Fruit fly (Drosophila melanogaster) whole organism, embryonic: ENCODE data around the gene Ppi1.

Experiments
- Atf6 ChIP-seq: fragments of 200-800 bp; sonication (Bioruptor generic); IDR thresholded peaks from 2 replicates; pipeline ENCODE4 v1.3.6; 2022; ENCODE audit warnings: missing biosample characterization, missing genetic modification characterization
- C15 ChIP-seq: fragments of 200-800 bp; sonication (Bioruptor generic); IDR thresholded peaks from 3 replicates; pipeline ENCODE4 v1.3.6; 2022; ENCODE audit warnings: missing biosample characterization, missing genetic modification characterization
- CG11560 ChIP-seq: fragments of 200-800 bp; sonication (Bioruptor generic); IDR thresholded peaks from 3 replicates; pipeline ENCODE4 v1.3.6; 2022; ENCODE audit warnings: missing biosample characterization, missing genetic modification characterization
- CG12071 ChIP-seq: fragments of 200-800 bp; sonication (Bioruptor generic); optimal IDR thresholded peaks from 3 replicates; lab custom pipeline; 2018; ENCODE audit warnings: missing biosample characterization, mild to moderate bottlenecking, missing genetic modification characterization
- CG12299 ChIP-seq: fragments of 200-800 bp; sonication (Bioruptor generic); optimal IDR thresholded peaks from 2 replicates; lab custom pipeline; 2018; ENCODE audit warnings: missing biosample characterization, mild to moderate bottlenecking, missing genetic modification characterization
- CG16815 ChIP-seq: fragments of 200-800 bp; sonication (Bioruptor generic); optimal IDR thresholded peaks from 3 replicates; lab custom pipeline; 2017; ENCODE audit warnings: missing biosample characterization, mild to moderate bottlenecking, missing genetic modification characterization
- CG18011 ChIP-seq: fragments of 200-800 bp; sonication (Bioruptor generic); optimal IDR thresholded peaks from 2 replicates; lab custom pipeline; 2017; ENCODE audit warnings: missing biosample characterization, missing genetic modification characterization, mild to moderate bottlenecking, moderate library complexity, missing genotype
- CG31441 ChIP-seq: fragments of 200-800 bp; sonication (Bioruptor generic); IDR thresholded peaks from 2 replicates; pipeline ENCODE4 v1.3.6; 2022; ENCODE audit warnings: missing biosample characterization, missing genetic modification characterization
- CG32532 ChIP-seq: fragments of 200-800 bp; sonication (Bioruptor generic); IDR thresholded peaks from 2 replicates; pipeline ENCODE4 v1.3.6; 2022; ENCODE audit warnings: missing biosample characterization, missing genetic modification characterization
- CG42726 ChIP-seq: fragments of 200-800 bp; sonication (Bioruptor generic); IDR thresholded peaks from 2 replicates; pipeline ENCODE4 v1.3.6; 2022; ENCODE audit warnings: missing biosample characterization, missing genetic modification characterization; ENCODE audit not compliant: partially characterized antibody
- CG5953 ChIP-seq: fragments of 200-800 bp; sonication (Bioruptor generic); IDR thresholded peaks from 2 replicates; pipeline ENCODE4 v1.3.6; 2022; ENCODE audit warnings: missing biosample characterization, missing genetic modification characterization
- CG9932 ChIP-seq: fragments of 200-800 bp; sonication (Bioruptor generic); IDR thresholded peaks from 2 replicates; pipeline ENCODE4 v1.3.6; 2022; ENCODE audit warnings: missing biosample characterization, missing genetic modification characterization
- Dad ChIP-seq: fragments of 200-800 bp; sonication (Bioruptor generic); optimal IDR thresholded peaks from 3 replicates; lab custom pipeline; 2016; ENCODE audit warnings: missing biosample characterization, missing genetic modification characterization
- Dek ChIP-seq: fragments of 200-800 bp; sonication (Bioruptor generic); optimal IDR thresholded peaks from 3 replicates; lab custom pipeline; 2019; ENCODE audit warnings: missing biosample characterization, mild to moderate bottlenecking, missing genetic modification characterization, moderate library complexity
- Dip2 ChIP-seq: fragments of 200-800 bp; sonication (Bioruptor generic); IDR thresholded peaks from 2 replicates; pipeline ENCODE4 v1.3.6; 2022; ENCODE audit warnings: missing biosample characterization, missing genetic modification characterization
- HmgZ ChIP-seq: fragments of 200-800 bp; sonication (Bioruptor generic); optimal IDR thresholded peaks from 2 replicates; lab custom pipeline; 2018; ENCODE audit warnings: missing biosample characterization, mild to moderate bottlenecking, missing genetic modification characterization
- MBD-R2 ChIP-seq: fragments of 200-800 bp; sonication (Bioruptor generic); IDR thresholded peaks from 2 replicates; pipeline ENCODE4 v1.3.6; 2022; ENCODE audit warnings: missing biosample characterization, missing genetic modification characterization
- Max ChIP-seq: fragments of 200-800 bp; sonication (Bioruptor generic); optimal IDR thresholded peaks from 2 replicates; lab custom pipeline; 2016; ENCODE audit warnings: missing biosample characterization, mild to moderate bottlenecking, missing genetic modification characterization
- NC2α ChIP-seq: fragments of 200-800 bp; sonication (Bioruptor generic); optimal IDR thresholded peaks from 2 replicates; lab custom pipeline; 2016; ENCODE audit warnings: missing biosample characterization, missing genetic modification characterization
- NC2β ChIP-seq: fragments of 200-800 bp; sonication (Bioruptor generic); optimal IDR thresholded peaks from 2 replicates; lab custom pipeline; 2016; ENCODE audit warnings: missing biosample characterization, missing genetic modification characterization
- Spps ChIP-seq: fragments of 200-800 bp; sonication (Bioruptor generic); optimal IDR thresholded peaks from 2 replicates; lab custom pipeline; 2018; ENCODE audit warnings: missing biosample characterization, mild to moderate bottlenecking, missing genetic modification characterization
- Sry-β ChIP-seq: fragments of 200-800 bp; sonication (Bioruptor generic); optimal IDR thresholded peaks from 2 replicates; lab custom pipeline; 2018; ENCODE audit warnings: missing biosample characterization, mild to moderate bottlenecking, missing genetic modification characterization, moderate library complexity
- Tbp ChIP-seq: fragments of >200 bp; optimal IDR thresholded peaks from 2 replicates; lab custom pipeline; 2018; ENCODE audit warnings: missing biosample characterization, missing genetic modification characterization
- Xbp1 ChIP-seq: fragments of 200-800 bp; sonication (Bioruptor generic); optimal IDR thresholded peaks from 3 replicates; lab custom pipeline; 2016; ENCODE audit warnings: missing biosample characterization, mild to moderate bottlenecking, missing genetic modification characterization
- al ChIP-seq: fragments of 200-800 bp; sonication (Bioruptor generic); IDR thresholded peaks from 2 replicates; pipeline ENCODE4 v1.3.6; 2022; ENCODE audit warnings: missing biosample characterization, missing genetic modification characterization
- bigmax ChIP-seq: fragments of 200-800 bp; sonication (Bioruptor generic); optimal IDR thresholded peaks from 2 replicates; lab custom pipeline; 2018; ENCODE audit warnings: missing biosample characterization, mild to moderate bottlenecking, missing genetic modification characterization
- cg ChIP-seq: fragments of 200-800 bp; sonication (Bioruptor generic); optimal IDR thresholded peaks from 3 replicates; lab custom pipeline; 2019; ENCODE audit warnings: missing biosample characterization, mild to moderate bottlenecking, missing genetic modification characterization, moderate library complexity
- ci ChIP-seq: fragments of 200-800 bp; sonication (Bioruptor generic); IDR thresholded peaks from 3 replicates; pipeline ENCODE4 v1.3.6; 2022; ENCODE audit warnings: missing biosample characterization, missing genetic modification characterization
- dmrt11E ChIP-seq: fragments of 200-800 bp; sonication (Bioruptor generic); optimal IDR thresholded peaks from 3 replicates; lab custom pipeline; 2018; ENCODE audit warnings: missing biosample characterization, mild to moderate bottlenecking, missing genetic modification characterization, moderate library complexity
- dmrt99B ChIP-seq: fragments of 200-800 bp; sonication (Bioruptor generic); optimal IDR thresholded peaks from 2 replicates; lab custom pipeline; 2018; ENCODE audit warnings: missing biosample characterization, mild to moderate bottlenecking, missing genetic modification characterization, moderate library complexity
- en ChIP-seq: fragments of 200-800 bp; sonication (Bioruptor generic); optimal IDR thresholded peaks from 2 replicates; lab custom pipeline; 2016; ENCODE audit warnings: missing biosample characterization, missing genetic modification characterization
- gce ChIP-seq: fragments of 200-800 bp; sonication (Bioruptor generic); IDR thresholded peaks from 3 replicates; pipeline ENCODE4 v1.3.6; 2022; ENCODE audit warnings: missing biosample characterization, missing genetic modification characterization
- gcm ChIP-seq: fragments of 200-800 bp; sonication (Bioruptor generic); optimal IDR thresholded peaks from 2 replicates; lab custom pipeline; 2019; ENCODE audit warnings: missing biosample characterization, mild to moderate bottlenecking, missing genetic modification characterization, moderate library complexity
- gt ChIP-seq: fragments of 200-800 bp; sonication (Bioruptor generic); IDR thresholded peaks from 2 replicates; pipeline ENCODE4 v1.3.6; 2022; ENCODE audit warnings: missing biosample characterization, missing genetic modification characterization
- h ChIP-seq: fragments of >200 bp; optimal IDR thresholded peaks from 2 replicates; lab custom pipeline; 2017
- hbn ChIP-seq: fragments of 200-800 bp; sonication (Bioruptor generic); IDR thresholded peaks from 2 replicates; pipeline ENCODE4 v1.3.6; 2022; ENCODE audit warnings: missing biosample characterization, missing genetic modification characterization; ENCODE audit not compliant: partially characterized antibody
- ken ChIP-seq: fragments of 200-800 bp; sonication (Bioruptor generic); IDR thresholded peaks from 3 replicates; pipeline ENCODE4 v1.3.6; 2022; ENCODE audit warnings: missing biosample characterization, missing genetic modification characterization
- knrl ChIP-seq: fragments of 200-800 bp; sonication (Bioruptor generic); IDR thresholded peaks from 3 replicates; pipeline ENCODE4 v1.3.6; 2022; ENCODE audit warnings: missing biosample characterization, missing genetic modification characterization; ENCODE audit not compliant: partially characterized antibody
- mirr ChIP-seq: fragments of 200-800 bp; sonication (Bioruptor generic); optimal IDR thresholded peaks from 3 replicates; lab custom pipeline; 2018; ENCODE audit warnings: missing biosample characterization, mild to moderate bottlenecking, missing genetic modification characterization
- nau ChIP-seq: fragments of 200-800 bp; sonication (Bioruptor generic); optimal IDR thresholded peaks from 3 replicates; lab custom pipeline; 2017; ENCODE audit warnings: missing biosample characterization, mild to moderate bottlenecking, missing genetic modification characterization, missing genetic modification reagents
- p53 ChIP-seq: fragments of 200-800 bp; sonication (Bioruptor generic); optimal IDR thresholded peaks from 2 replicates; lab custom pipeline; 2016; ENCODE audit warnings: missing biosample characterization, missing genetic modification characterization
- pan ChIP-seq, 4 experiments: fragments of >200 bp in 3 of 4; fragments of 200-800 bp in 1 of 4; sonication (Bioruptor generic) in 1 of 4; optimal IDR thresholded peaks in 3 of 4; IDR thresholded peaks in 1 of 4; 2 replicates each; pipeline versions ENCODE4 v1.3.6 to Lab custom; 2017 to 2022; ENCODE audit warnings: missing biosample characterization in 2 of 4, missing genetic modification characterization in 2 of 4, mixed read lengths in 1 of 4
- prd ChIP-seq, 3 experiments: fragments of >200 bp in 2 of 3; fragments of 200-800 bp in 1 of 3; sonication (Bioruptor generic) in 1 of 3; optimal IDR thresholded peaks in 2 of 3; IDR thresholded peaks in 1 of 3; 2 replicates in 2 of 3; 3 replicates in 1 of 3; pipeline versions ENCODE4 v1.3.6 to Lab custom; 2017 to 2022; ENCODE audit warnings: missing biosample characterization in 1 of 3, missing genetic modification characterization in 1 of 3
- pzg ChIP-seq: fragments of 200-800 bp; sonication (Bioruptor generic); optimal IDR thresholded peaks from 3 replicates; lab custom pipeline; 2018; ENCODE audit warnings: missing biosample characterization, mild to moderate bottlenecking, missing genetic modification characterization, moderate library complexity
- repo ChIP-seq: fragments of 200-800 bp; sonication (Bioruptor generic); optimal IDR thresholded peaks from 2 replicates; lab custom pipeline; 2016; ENCODE audit warnings: missing biosample characterization, missing genetic modification characterization
- salm ChIP-seq: fragments of 200-800 bp; sonication (Bioruptor generic); optimal IDR thresholded peaks from 2 replicates; lab custom pipeline; 2018; ENCODE audit warnings: missing biosample characterization, mild to moderate bottlenecking, missing genetic modification characterization
- slbo ChIP-seq: fragments of 200-800 bp; sonication (Bioruptor generic); IDR thresholded peaks from 2 replicates; pipeline ENCODE4 v1.3.6; 2022; ENCODE audit warnings: missing biosample characterization, missing genetic modification characterization
- stc ChIP-seq: fragments of 200-800 bp; sonication (Bioruptor generic); IDR thresholded peaks from 2 replicates; pipeline ENCODE4 v1.3.6; 2022; ENCODE audit warnings: missing biosample characterization, missing genetic modification characterization
- twi ChIP-seq: fragments of 200-800 bp; optimal IDR thresholded peaks from 2 replicates; lab custom pipeline; 2019; ENCODE audit warnings: missing biosample characterization, mild to moderate bottlenecking, missing genetic modification characterization, moderate library complexity
- unc-4 ChIP-seq: fragments of 200-800 bp; sonication (Bioruptor generic); IDR thresholded peaks from 2 replicates; pipeline ENCODE4 v1.3.6; 2022; ENCODE audit warnings: missing biosample characterization, missing genetic modification characterization; ENCODE audit not compliant: partially characterized antibody

The Ppi1 gene

DNA sequence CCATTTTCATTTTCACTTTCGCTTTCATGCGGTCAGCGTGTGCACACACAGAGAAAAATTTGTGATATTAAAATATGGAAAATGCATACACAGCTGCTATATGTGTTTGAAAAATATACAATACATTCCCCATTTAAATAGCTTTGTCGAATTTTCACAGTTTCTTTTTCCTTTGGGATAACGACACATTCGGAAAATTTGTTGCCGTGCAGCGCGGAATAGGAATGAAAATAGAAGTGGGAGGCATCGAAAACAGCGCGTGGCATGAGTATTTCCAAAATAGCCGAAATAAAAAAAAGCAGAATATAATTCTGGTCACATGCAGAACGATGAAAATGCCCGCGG, 36.2 kb downstream of the Ppi1 start (continued):
- TF ChIP-seq pzg (peak; percentile 4), CG12299 (tag; lab: Kevin White, UChicago) (peak; percentile 81), gt (GFP tag; lab: Robert Waterston, UW) (peak; percentile 62), Sry-β (GFP tag; lab: Kevin White, UChicago) (no peak), Dip2 (no peak), CG12071 (GFP tag; lab: Kevin White, UChicago) (peak; percentile 84), knrl (GFP tag; lab: Robert Waterston, UW) (no peak), CG9932 (GFP tag; lab: Robert Waterston, UW) (peak; percentile 91), gcm (GFP tag; lab: Kevin White, UChicago) (peak; percentile 61), NC2β (GFP tag; lab: Kevin White, UChicago) (peak; percentile 81), stc (GFP tag; lab: Robert Waterston, UW) (peak; percentile 82), gce (peak; percentile 90), Spps (tag; lab: Kevin White, UChicago) (peak; percentile 60), twi (tag; lab: Kevin White, UChicago) (peak; percentile 61), nau (GFP tag; lab: Kevin White, UChicago) (peak; percentile 87), al (peak; percentile 90), Tbp (GFP tag; lab: Kevin White, UChicago) (no peak), dmrt11E (tag; lab: Kevin White, UChicago) (peak; percentile 41), NC2α (peak; percentile 55), CG31441 (peak; percentile 77), prd (optimal IDR thresholded peaks at IDR 0.05; lab: Kevin White, UChicago) (no peak), prd (GFP tag; IDR thresholded peaks at IDR 0.05; lab: Robert Waterston, UW) (peak; percentile 91), Xbp1 (GFP tag; lab: Kevin White, UChicago) (peak; percentile 89), p53 (peak; percentile 26), Dad (peak; percentile 88), unc-4 (GFP tag; lab: Robert Waterston, UW) (no peak), mirr (peak; percentile 44), bigmax (GFP tag; lab: Kevin White, UChicago) (no peak), Dek (tag; lab: Kevin White, UChicago) (peak; percentile 79), CG32532 (GFP tag; lab: Robert Waterston, UW) (peak; percentile 91), CG18011 (peak; percentile 52), hbn (no peak), C15 (GFP tag; lab: Robert Waterston, UW) (0 out of 3 replicates have a peak, but pooled peaks have one; percentile 65), h (lab: Kevin White, UChicago) (no peak), en (peak; percentile 76), dmrt99B (tag; lab: Kevin White, UChicago) (peak; percentile 87), slbo (peak; percentile 93), CG42726 (GFP tag; lab: Robert Waterston, UW) (no peak), CG11560 (tag; lab: Robert Waterston, UW) (peak; percentile 73; the same call in 2 of the 3 replicates), pan (optimal IDR thresholded peaks at IDR 0.05; lab: Kevin White, UChicago) (no peak), pan (GFP tag; optimal IDR thresholded peaks at IDR 0.05 in 1 of 2, IDR thresholded peaks at IDR 0.05 in 1 of 2) (peak in 1 of 2 experiments; percentile 86), Atf6 (GFP tag; lab: Robert Waterston, UW) (peak; percentile 89), ci (GFP tag; lab: Robert Waterston, UW) (peak; percentile 93), CG5953 (GFP tag; lab: Robert Waterston, UW) (peak; percentile 60), CG16815 (peak; percentile 59), HmgZ (tag; lab: Kevin White, UChicago) (peak; percentile 79), ken (GFP tag; lab: Robert Waterston, UW) (peak; percentile 79), Max (GFP tag; lab: Kevin White, UChicago) (peak; percentile 73), cg (no peak), salm (peak; percentile 60), repo (GFP tag; lab: Kevin White, UChicago) (peak; percentile 83), MBD-R2 (GFP tag; lab: Robert Waterston, UW) (peak; percentile 59; the same call in 1 of the 2 replicates)
